Worm (Caenorhabditis elegans) whole organism, late embryonic: ENCODE data around the gene adh-1.

ENCODE experiments used
- F13H6.1 ChIP-seq: sonication (generic microtip); optimal IDR thresholded peaks from 2 replicates; lab custom pipeline; 2016; ENCODE audit warnings: missing genetic modification characterization, missing compliant biosample characterization
- K09A11.1 ChIP-seq: sonication (generic microtip); optimal IDR thresholded peaks from 2 replicates; lab custom pipeline; 2017; ENCODE audit warnings: antibody characterized with exemption, mild to moderate bottlenecking, missing genetic modification characterization, missing compliant biosample characterization; ENCODE audit not compliant: insufficient read depth
- T23F11.4 ChIP-seq: fragments of 200-800 bp; sonication (Bioruptor generic); optimal IDR thresholded peaks from 2 replicates; lab custom pipeline; 2018; ENCODE audit warnings: mild to moderate bottlenecking, missing genetic modification characterization, missing compliant biosample characterization
- ama-1 ChIP-seq: fragments of 150-350 bp; optimal IDR thresholded peaks from 2 replicates; lab custom pipeline; 2014
- ceh-14 ChIP-seq: sonication (generic microtip); optimal IDR thresholded peaks from 2 replicates; lab custom pipeline; 2016; ENCODE audit warnings: missing genotype, missing genetic modification characterization, missing compliant biosample characterization
- ceh-19 ChIP-seq: fragments of 200-800 bp; sonication (Bioruptor generic); optimal IDR thresholded peaks from 2 replicates; lab custom pipeline; 2018; ENCODE audit warnings: mild to moderate bottlenecking, missing genetic modification characterization, missing compliant biosample characterization
- ceh-22 ChIP-seq: sonication (generic microtip); optimal IDR thresholded peaks from 2 replicates; lab custom pipeline; 2017; ENCODE audit warnings: missing biosample characterization, missing genetic modification characterization
- ceh-24 ChIP-seq: sonication (generic microtip); optimal IDR thresholded peaks from 2 replicates; lab custom pipeline; 2016; ENCODE audit warnings: mild to moderate bottlenecking, missing genetic modification characterization, missing compliant biosample characterization
- ceh-45 ChIP-seq: fragments of 200-800 bp; sonication (Bioruptor generic); IDR thresholded peaks from 2 replicates; pipeline ENCODE4 v1.3.6; 2022; ENCODE audit warnings: missing genetic modification reagents, missing genetic modification characterization, missing compliant biosample characterization
- ceh-48 ChIP-seq: sonication (generic microtip); optimal IDR thresholded peaks from 2 replicates; lab custom pipeline; 2016; ENCODE audit warnings: missing genetic modification characterization, inconsistent platforms, missing compliant biosample characterization
- ceh-9 ChIP-seq: sonication (generic microtip); optimal IDR thresholded peaks from 2 replicates; lab custom pipeline; 2016; ENCODE audit warnings: mild to moderate bottlenecking, missing genetic modification characterization, inconsistent platforms, missing compliant biosample characterization
- dmd-4 ChIP-seq: sonication (generic microtip); optimal IDR thresholded peaks from 2 replicates; lab custom pipeline; 2016; ENCODE audit warnings: borderline replicate concordance, missing genetic modification characterization, missing compliant biosample characterization
- elt-4 ChIP-seq: sonication (generic microtip); optimal IDR thresholded peaks from 2 replicates; lab custom pipeline; 2016; ENCODE audit warnings: missing genetic modification characterization, missing compliant biosample characterization
- ets-4 ChIP-seq: sonication (generic microtip); optimal IDR thresholded peaks from 2 replicates; lab custom pipeline; 2016; ENCODE audit warnings: missing genetic modification characterization, missing compliant biosample characterization
- eyg-1 ChIP-seq: sonication (generic microtip); optimal IDR thresholded peaks from 2 replicates; lab custom pipeline; 2016; ENCODE audit warnings: missing genotype, missing genetic modification characterization, missing compliant biosample characterization
- fkh-10 ChIP-seq: fragments of 150-350 bp; optimal IDR thresholded peaks from 2 replicates; lab custom pipeline; 2014; ENCODE audit warnings: missing biosample characterization, missing genetic modification reagents, missing genetic modification characterization
- hlh-13 ChIP-seq: fragments of 200-800 bp; sonication (Bioruptor generic); optimal IDR thresholded peaks from 2 replicates; lab custom pipeline; 2018; ENCODE audit warnings: mild to moderate bottlenecking, missing genetic modification characterization, missing compliant biosample characterization
- hlh-15 ChIP-seq: sonication (generic microtip); optimal IDR thresholded peaks from 2 replicates; lab custom pipeline; 2016; ENCODE audit warnings: missing genetic modification characterization, missing compliant biosample characterization
- hlh-30 ChIP-seq: sonication (generic microtip); optimal IDR thresholded peaks from 2 replicates; lab custom pipeline; 2017; ENCODE audit warnings: antibody characterized with exemption, missing genetic modification characterization, missing compliant biosample characterization; ENCODE audit not compliant: insufficient read depth
- lim-6 ChIP-seq: sonication (generic microtip); optimal IDR thresholded peaks from 2 replicates; lab custom pipeline; 2016; ENCODE audit warnings: missing genetic modification characterization, missing compliant biosample characterization
- lin-11 ChIP-seq: fragments of 200-800 bp; sonication (Bioruptor generic); optimal IDR thresholded peaks from 2 replicates; lab custom pipeline; 2018; ENCODE audit warnings: mild to moderate bottlenecking, missing genetic modification characterization, missing compliant biosample characterization
- mec-3 ChIP-seq: sonication (generic microtip); optimal IDR thresholded peaks from 2 replicates; lab custom pipeline; 2016; ENCODE audit warnings: borderline replicate concordance, missing genetic modification characterization, missing compliant biosample characterization
- nhr-11 ChIP-seq: fragments of 150-350 bp; optimal IDR thresholded peaks from 2 replicates; lab custom pipeline; 2014; ENCODE audit warnings: missing biosample characterization, missing genetic modification characterization
- nhr-232 ChIP-seq: sonication (generic microtip); optimal IDR thresholded peaks from 2 replicates; lab custom pipeline; 2016; ENCODE audit warnings: missing genetic modification characterization, missing compliant biosample characterization
- odd-2 ChIP-seq: sonication (generic microtip); optimal IDR thresholded peaks from 2 replicates; lab custom pipeline; 2017; ENCODE audit warnings: antibody characterized with exemption, mild to moderate bottlenecking, missing genetic modification characterization, missing compliant biosample characterization
- pag-3 ChIP-seq: sonication (generic microtip); optimal IDR thresholded peaks from 2 replicates; lab custom pipeline; 2016; ENCODE audit warnings: missing compliant biosample characterization, missing genetic modification characterization, borderline replicate concordance
- pha-2 ChIP-seq: sonication (generic microtip); optimal IDR thresholded peaks from 2 replicates; lab custom pipeline; 2017; ENCODE audit warnings: mild to moderate bottlenecking, missing genetic modification characterization, missing compliant biosample characterization
- ref-2 ChIP-seq: sonication (generic microtip); optimal IDR thresholded peaks from 2 replicates; lab custom pipeline; 2016; ENCODE audit warnings: missing genetic modification characterization, missing compliant biosample characterization
- syd-9 ChIP-seq: sonication (generic microtip); optimal IDR thresholded peaks from 2 replicates; lab custom pipeline; 2016; ENCODE audit warnings: mild to moderate bottlenecking, missing genetic modification characterization, moderate library complexity, missing compliant biosample characterization
- tbx-2 ChIP-seq: sonication (generic microtip); optimal IDR thresholded peaks from 2 replicates; lab custom pipeline; 2016; ENCODE audit warnings: missing genetic modification characterization, missing compliant biosample characterization
- tbx-7 ChIP-seq: sonication (generic microtip); optimal IDR thresholded peaks from 2 replicates; lab custom pipeline; 2016; ENCODE audit warnings: missing genotype, missing genetic modification characterization, missing compliant biosample characterization
- ttx-3 ChIP-seq: sonication (generic microtip); optimal IDR thresholded peaks from 2 replicates; lab custom pipeline; 2016; ENCODE audit warnings: missing genetic modification reagents, missing genetic modification characterization, missing compliant biosample characterization
- unc-3 ChIP-seq, 2 experiments: fragments of 200-800 bp in 1 of 2; sonication (Bioruptor generic) in 1 of 2; sonication (generic microtip) in 1 of 2; conservative IDR thresholded peaks in 1 of 2; optimal IDR thresholded peaks in 1 of 2; 2 replicates each; pipeline versions ENCODE4 v1.3.6 to Lab custom; 2016 to 2022; ENCODE audit warnings: missing compliant biosample characterization in 2 of 2, missing genetic modification characterization in 2 of 2, missing genetic modification reagents in 1 of 2
- unc-42 ChIP-seq: sonication (generic microtip); optimal IDR thresholded peaks from 2 replicates; lab custom pipeline; 2016; ENCODE audit warnings: missing genotype, missing genetic modification characterization, missing compliant biosample characterization
- unc-55 ChIP-seq: sonication (generic microtip); optimal IDR thresholded peaks from 2 replicates; lab custom pipeline; 2017; ENCODE audit warnings: missing biosample characterization, missing genetic modification reagents, missing genetic modification characterization
- unc-86 ChIP-seq: sonication (generic microtip); optimal IDR thresholded peaks from 2 replicates; lab custom pipeline; 2016; ENCODE audit warnings: missing genetic modification characterization, missing compliant biosample characterization

Gene adh-1

ce11 chrV:11875060-11875459 lies 13.0 kb upstream of the adh-1 start, which contains the start of gene sulp-4:
TSS of gene sulp-4 (plus strand) at chrV:11875360.
- no peak for TF ChIP-seq ref-2 (tag; lab: Kevin White, UChicago)
- TF ChIP-seq hlh-13 (GFP tag; lab: Kevin White, UChicago) = no peak
- TF ChIP-seq fkh-10 = no peak
- TF ChIP-seq elt-4 = no peak
- no peak for TF ChIP-seq hlh-30
- TF ChIP-seq ama-1 (lab: Kevin White, UChicago) = no peak
- no peak for TF ChIP-seq T23F11.4
- TF ChIP-seq ttx-3 (tag; lab: Kevin White, UChicago) = no peak
- TF ChIP-seq syd-9 = no peak
- TF ChIP-seq pag-3 (tag; lab: Kevin White, UChicago) = no peak
- TF ChIP-seq odd-2 (tag; lab: Kevin White, UChicago) = no peak
- TF ChIP-seq nhr-11 (tag; lab: Kevin White, UChicago) = no peak
- no peak for TF ChIP-seq lin-11
- no peak for TF ChIP-seq unc-86 (tag; lab: Kevin White, UChicago)
- TF ChIP-seq ceh-22 (tag; lab: Kevin White, UChicago) = no peak
- TF ChIP-seq dmd-4 (tag; lab: Kevin White, UChicago) = no peak
- TF ChIP-seq hlh-15 (tag; lab: Kevin White, UChicago) = no peak

- no peak for TF ChIP-seq K09A11.1 (tag; lab: Kevin White, UChicago)
- no peak for TF ChIP-seq hlh-13 (GFP tag; lab: Kevin White, UChicago)
- no peak for TF ChIP-seq unc-3 (GFP tag; conservative IDR thresholded peaks at IDR 0.05; lab: Robert Waterston, UW)
- no peak for TF ChIP-seq unc-3 (tag; optimal IDR thresholded peaks at IDR 0.05; lab: Kevin White, UChicago)
- TF ChIP-seq tbx-2 (tag; lab: Kevin White, UChicago) = no peak
- TF ChIP-seq ceh-24 = no peak
- TF ChIP-seq ceh-14 = no peak
- no peak for TF ChIP-seq syd-9
- TF ChIP-seq ets-4 (tag; lab: Kevin White, UChicago) = no peak
- no peak for TF ChIP-seq eyg-1 (tag; lab: Kevin White, UChicago)
- TF ChIP-seq F13H6.1 = no peak
- no peak for TF ChIP-seq ceh-48
- TF ChIP-seq ceh-22 (tag; lab: Kevin White, UChicago) = no peak
- no peak for TF ChIP-seq ttx-3 (tag; lab: Kevin White, UChicago)
- no peak for TF ChIP-seq ceh-45
- TF ChIP-seq, all 69 proteins: peak for 0
Observed at ce11 chrV:11876657-11877056, 11.4 kb upstream of the adh-1 start.

- TF ChIP-seq ceh-9 (tag; lab: Kevin White, UChicago) = no peak
Observed at ce11 chrV:11879732-11880131, 8.3 kb upstream of the adh-1 start, which contains the start of gene sulp-5. TSS of gene sulp-5 (plus strand) at chrV:11880032.

- TF ChIP-seq mec-3 (tag; lab: Kevin White, UChicago) = no peak
- TF ChIP-seq K09A11.1 (tag; lab: Kevin White, UChicago) = peak; percentile 39
- TF ChIP-seq, all 69 proteins: peak for 1
Observed at ce11 chrV:11883215-11883614, 4.8 kb upstream of the adh-1 start.

- TF ChIP-seq tbx-7 (tag; lab: Kevin White, UChicago) = no peak
- TF ChIP-seq nhr-232 (tag; lab: Kevin White, UChicago) = no peak
- no peak for TF ChIP-seq syd-9
- TF ChIP-seq ceh-19 (GFP tag; lab: Kevin White, UChicago) = no peak
- TF ChIP-seq pha-2 (tag; lab: Kevin White, UChicago) = no peak
- no peak for TF ChIP-seq unc-55 (GFP tag; lab: Kevin White, UChicago)
- TF ChIP-seq unc-42 (tag; lab: Kevin White, UChicago) = no peak
- no peak for TF ChIP-seq ceh-24
- no peak for TF ChIP-seq lim-6 (tag; lab: Kevin White, UChicago)
Observed at ce11 chrV:11885087-11885486, 3.0 kb upstream of the adh-1 start.
